Fruit fly (Drosophila melanogaster) whole organism, prepupa: Measurements from ENCODE around the gene RpS20.

Experiments
- Blimp-1 ChIP-seq: fragments of 200-800 bp; sonication (Bioruptor generic); optimal IDR thresholded peaks from 3 replicates; lab custom pipeline; 2017; ENCODE audit warnings: missing biosample characterization, missing genetic modification characterization, mild to moderate bottlenecking, moderate library complexity, missing genetic modification reagents
- CG10631 ChIP-seq: fragments of 200-800 bp; sonication (Bioruptor generic); optimal IDR thresholded peaks from 2 replicates; lab custom pipeline; 2016; ENCODE audit warnings: missing biosample characterization, missing genetic modification characterization
- CG10669 ChIP-seq: fragments of 200-800 bp; sonication (Bioruptor generic); optimal IDR thresholded peaks from 3 replicates; lab custom pipeline; 2018; ENCODE audit warnings: missing biosample characterization, mild to moderate bottlenecking, missing genetic modification characterization, moderate library complexity
- CG11294 ChIP-seq: fragments of 200-800 bp; sonication (Bioruptor generic); IDR thresholded peaks from 2 replicates; pipeline ENCODE4 v1.3.6; 2022; ENCODE audit warnings: missing biosample characterization, missing genetic modification characterization
- CG11762 ChIP-seq: fragments of 200-800 bp; sonication (Bioruptor generic); optimal IDR thresholded peaks from 3 replicates; lab custom pipeline; 2016; ENCODE audit warnings: missing biosample characterization, missing genetic modification characterization; ENCODE audit not compliant: insufficient read depth
- CG11902 ChIP-seq: fragments of 200-800 bp; sonication (Bioruptor generic); optimal IDR thresholded peaks from 3 replicates; lab custom pipeline; 2016; ENCODE audit warnings: missing biosample characterization, missing genetic modification characterization
- CG1621 ChIP-seq: fragments of 200-800 bp; sonication (Bioruptor generic); optimal IDR thresholded peaks from 3 replicates; lab custom pipeline; 2018; ENCODE audit warnings: missing biosample characterization, mild to moderate bottlenecking, missing genetic modification characterization
- CG3032 ChIP-seq: fragments of 200-800 bp; optimal IDR thresholded peaks from 2 replicates; lab custom pipeline; 2019; ENCODE audit warnings: missing biosample characterization, mild to moderate bottlenecking, missing genetic modification characterization, moderate library complexity
- CG31627 ChIP-seq: fragments of 200-800 bp; sonication (Bioruptor generic); optimal IDR thresholded peaks from 3 replicates; lab custom pipeline; 2016; ENCODE audit warnings: missing biosample characterization, missing genetic modification characterization
- CG32006 ChIP-seq: fragments of 200-800 bp; sonication (Bioruptor generic); optimal IDR thresholded peaks from 3 replicates; lab custom pipeline; 2017; ENCODE audit warnings: missing biosample characterization, mild to moderate bottlenecking, missing genetic modification characterization
- CG34406 ChIP-seq: fragments of 200-800 bp; sonication (Bioruptor generic); optimal IDR thresholded peaks from 3 replicates; lab custom pipeline; 2016; ENCODE audit warnings: missing biosample characterization, missing genetic modification characterization
- CG3919 ChIP-seq: fragments of 200-800 bp; sonication (Bioruptor generic); optimal IDR thresholded peaks from 3 replicates; lab custom pipeline; 2016; ENCODE audit warnings: missing biosample characterization, missing genetic modification characterization
- CG4318 ChIP-seq: fragments of 200-800 bp; sonication (Bioruptor generic); optimal IDR thresholded peaks from 3 replicates; lab custom pipeline; 2017; ENCODE audit warnings: missing biosample characterization, mild to moderate bottlenecking, missing genetic modification characterization
- CG6163 ChIP-seq: fragments of 200-800 bp; sonication (Bioruptor generic); IDR thresholded peaks from 3 replicates; pipeline ENCODE4 v1.3.6; 2022; ENCODE audit warnings: missing biosample characterization, missing genetic modification characterization
- CG6276 ChIP-seq: fragments of 200-800 bp; sonication (Bioruptor generic); optimal IDR thresholded peaks from 2 replicates; lab custom pipeline; 2017; ENCODE audit warnings: missing biosample characterization, mild to moderate bottlenecking, missing genetic modification characterization
- CG6792 ChIP-seq: fragments of 200-800 bp; sonication (Bioruptor generic); optimal IDR thresholded peaks from 3 replicates; lab custom pipeline; 2016; ENCODE audit warnings: missing biosample characterization, missing genetic modification characterization
- CG7368 ChIP-seq: fragments of 200-800 bp; sonication (Bioruptor generic); optimal IDR thresholded peaks from 3 replicates; lab custom pipeline; 2016; ENCODE audit warnings: missing biosample characterization, missing genetic modification characterization
- CG8632 ChIP-seq: fragments of 200-800 bp; sonication (Bioruptor generic); optimal IDR thresholded peaks from 3 replicates; lab custom pipeline; 2016; ENCODE audit warnings: missing biosample characterization, missing genetic modification characterization
- CG9139 ChIP-seq: fragments of 200-800 bp; sonication (Bioruptor generic); optimal IDR thresholded peaks from 3 replicates; lab custom pipeline; 2017; ENCODE audit warnings: missing biosample characterization, mild to moderate bottlenecking, missing genetic modification characterization
- Eip78C ChIP-seq: fragments of 200-800 bp; sonication (Bioruptor generic); peaks from one replicate; lab custom pipeline; 2016; ENCODE audit warnings: missing biosample characterization, missing genetic modification characterization
- Eip93F ChIP-seq: fragments of 200-800 bp; sonication (Bioruptor generic); optimal IDR thresholded peaks from 2 replicates; lab custom pipeline; 2016; ENCODE audit warnings: missing biosample characterization, mild to moderate bottlenecking, missing genetic modification characterization
- Ets21C ChIP-seq: fragments of 200-800 bp; sonication (Bioruptor generic); optimal IDR thresholded peaks from 3 replicates; lab custom pipeline; 2016; ENCODE audit warnings: missing biosample characterization, missing genetic modification characterization
- Ets96B ChIP-seq: fragments of 200-800 bp; optimal IDR thresholded peaks from 2 replicates; lab custom pipeline; 2019; ENCODE audit warnings: missing biosample characterization, mild to moderate bottlenecking, missing genetic modification characterization, moderate library complexity
- Hr39 ChIP-seq: fragments of 200-800 bp; sonication (Bioruptor generic); optimal IDR thresholded peaks from 2 replicates; lab custom pipeline; 2016; ENCODE audit warnings: missing biosample characterization, missing genetic modification characterization
- Hr4 ChIP-seq: fragments of 200-800 bp; sonication (Bioruptor generic); optimal IDR thresholded peaks from 3 replicates; lab custom pipeline; 2016; ENCODE audit warnings: missing biosample characterization, missing genetic modification characterization
- OdsH ChIP-seq: fragments of 200-800 bp; sonication (Bioruptor generic); optimal IDR thresholded peaks from 3 replicates; lab custom pipeline; 2016; ENCODE audit warnings: missing biosample characterization, missing genetic modification characterization
- Sox102F ChIP-seq: fragments of 200-800 bp; sonication (Bioruptor generic); optimal IDR thresholded peaks from 2 replicates; lab custom pipeline; 2016; ENCODE audit warnings: missing biosample characterization, mild to moderate bottlenecking, missing genetic modification characterization
- Sox14 ChIP-seq: fragments of 200-800 bp; sonication (Bioruptor generic); optimal IDR thresholded peaks from 3 replicates; lab custom pipeline; 2016; ENCODE audit warnings: missing biosample characterization, missing genetic modification characterization
- Sox15 ChIP-seq: fragments of 200-800 bp; sonication (Bioruptor generic); optimal IDR thresholded peaks from 3 replicates; lab custom pipeline; 2016; ENCODE audit warnings: missing biosample characterization, missing genetic modification characterization
- achi ChIP-seq: fragments of 200-800 bp; sonication (Bioruptor generic); optimal IDR thresholded peaks from 3 replicates; lab custom pipeline; 2016; ENCODE audit warnings: missing biosample characterization, missing genetic modification characterization
- acj6 ChIP-seq: fragments of 200-800 bp; sonication (Bioruptor generic); optimal IDR thresholded peaks from 3 replicates; lab custom pipeline; 2016; ENCODE audit warnings: missing biosample characterization, missing genetic modification characterization
- cyc ChIP-seq: fragments of 200-800 bp; sonication (Bioruptor generic); optimal IDR thresholded peaks from 3 replicates; lab custom pipeline; 2016; ENCODE audit warnings: missing biosample characterization, missing genetic modification characterization
- dsx ChIP-seq: fragments of 200-800 bp; optimal IDR thresholded peaks from 3 replicates; lab custom pipeline; 2019; ENCODE audit warnings: missing biosample characterization, mild to moderate bottlenecking, missing genetic modification characterization, moderate library complexity; ENCODE audit not compliant: poor library complexity, severe bottlenecking
- esn ChIP-seq: fragments of 200-800 bp; sonication (Bioruptor generic); optimal IDR thresholded peaks from 2 replicates; lab custom pipeline; 2016; ENCODE audit warnings: missing biosample characterization, mild to moderate bottlenecking, missing genetic modification characterization, moderate library complexity
- fd59A ChIP-seq: fragments of 200-800 bp; sonication (Bioruptor generic); optimal IDR thresholded peaks from 2 replicates; lab custom pipeline; 2017; ENCODE audit warnings: missing biosample characterization, mild to moderate bottlenecking, missing genetic modification characterization, missing genetic modification reagents
- fd85E ChIP-seq: fragments of 200-800 bp; sonication (Bioruptor generic); optimal IDR thresholded peaks from 3 replicates; lab custom pipeline; 2016; ENCODE audit warnings: missing biosample characterization, missing genetic modification characterization
- fkh ChIP-seq: fragments of 200-800 bp; sonication (Bioruptor generic); optimal IDR thresholded peaks from 3 replicates; lab custom pipeline; 2017; ENCODE audit warnings: missing biosample characterization, mild to moderate bottlenecking, missing genetic modification characterization, moderate library complexity
- lz ChIP-seq: fragments of 200-800 bp; sonication (Bioruptor generic); optimal IDR thresholded peaks from 3 replicates; lab custom pipeline; 2016; ENCODE audit warnings: missing biosample characterization, missing genetic modification characterization
- pdm3 ChIP-seq: fragments of 200-800 bp; sonication (Bioruptor generic); optimal IDR thresholded peaks from 3 replicates; lab custom pipeline; 2016; ENCODE audit warnings: missing biosample characterization, missing genetic modification characterization
- salr ChIP-seq, 2 experiments: fragments of 200-800 bp; sonication (Bioruptor generic); optimal IDR thresholded peaks; 3 replicates each; lab custom pipeline; 2016 to 2018; ENCODE audit warnings: missing biosample characterization in 2 of 2, missing genetic modification characterization in 2 of 2, mild to moderate bottlenecking in 1 of 2
- spab ChIP-seq: fragments of 200-800 bp; sonication (Bioruptor generic); optimal IDR thresholded peaks from 2 replicates; lab custom pipeline; 2017; ENCODE audit warnings: missing biosample characterization, mild to moderate bottlenecking, missing genetic modification characterization, missing genetic modification reagents
- ss ChIP-seq, 2 experiments: fragments of 200-800 bp; sonication (Bioruptor generic); optimal IDR thresholded peaks; 2 replicates in 1 of 2; 3 replicates in 1 of 2; lab custom pipeline; 2017 to 2018; ENCODE audit warnings: mild to moderate bottlenecking in 2 of 2, missing biosample characterization in 2 of 2, missing genetic modification characterization in 2 of 2, moderate library complexity in 1 of 2
- svp ChIP-seq: fragments of 200-800 bp; sonication (Bioruptor generic); peaks from one replicate; lab custom pipeline; 2016; ENCODE audit warnings: missing biosample characterization, missing genetic modification characterization
- topi ChIP-seq: fragments of 200-800 bp; sonication (Bioruptor generic); optimal IDR thresholded peaks from 3 replicates; lab custom pipeline; 2016; ENCODE audit warnings: missing biosample characterization, missing genetic modification characterization

Gene RpS20

dm6 chr3R:20832689-20833524 lies 10.9 kb downstream of the RpS20 start, which contains the start of gene Synd (continued):
- peak; percentile 32; the same call in 1 of the 2 replicates for TF ChIP-seq CG11294 (GFP tag; lab: Robert Waterston, UW)
- peak; percentile 16 for TF ChIP-seq CG1621 (tag; lab: Kevin White, UChicago)
- TF ChIP-seq CG11762 (GFP tag; lab: Kevin White, UChicago) = peak; percentile 38
- TF ChIP-seq OdsH (GFP tag; lab: Kevin White, UChicago) = peak; percentile 43
- peak; percentile 27 for TF ChIP-seq Sox14 (GFP tag; lab: Kevin White, UChicago)
- TF ChIP-seq acj6 (GFP tag; lab: Kevin White, UChicago) = peak; percentile 19
- peak; percentile 42 for TF ChIP-seq esn (GFP tag; lab: Kevin White, UChicago)
- peak; percentile 57 for TF ChIP-seq CG3919 (GFP tag; lab: Kevin White, UChicago)
- no peak for TF ChIP-seq CG4318 (GFP tag; lab: Kevin White, UChicago)
- TF ChIP-seq Eip93F (GFP tag; lab: Kevin White, UChicago) = no peak
- TF ChIP-seq CG32006 (GFP tag; lab: Kevin White, UChicago) = peak; percentile 45
- peak in 1 of 2 experiments; percentile 24 for TF ChIP-seq salr (GFP tag; optimal IDR thresholded peaks at IDR 0.05; lab: Kevin White, UChicago)
- no peak for TF ChIP-seq Ets96B
- peak; percentile 43 for TF ChIP-seq CG6792 (GFP tag; lab: Kevin White, UChicago)
- peak; percentile 39 for TF ChIP-seq CG7368
- TF ChIP-seq Blimp-1 (GFP tag; lab: Kevin White, UChicago) = peak; percentile 9
- TF ChIP-seq dsx (GFP tag; lab: Kevin White, UChicago) = no peak
- TF ChIP-seq, all 60 proteins: peak for 39

dm6 chr3R:20833664-20834063 lies 11.7 kb downstream of the RpS20 start:
- no peak for TF ChIP-seq CG6792 (GFP tag; lab: Kevin White, UChicago)
- TF ChIP-seq CG9139 = no peak
- peak; percentile 28 for TF ChIP-seq Hr39 (GFP tag; lab: Kevin White, UChicago)
- no peak for TF ChIP-seq Blimp-1 (GFP tag; lab: Kevin White, UChicago)
- TF ChIP-seq CG1621 (tag; lab: Kevin White, UChicago) = no peak
- TF ChIP-seq OdsH (GFP tag; lab: Kevin White, UChicago) = peak; percentile 55
- TF ChIP-seq CG34406 (GFP tag; lab: Kevin White, UChicago) = peak; percentile 34
- TF ChIP-seq CG11902 (GFP tag; lab: Kevin White, UChicago) = no peak
- TF ChIP-seq Sox102F (GFP tag; lab: Kevin White, UChicago) = peak; percentile 56
- TF ChIP-seq CG4318 (GFP tag; lab: Kevin White, UChicago) = peak; percentile 25
- peak; percentile 28 for TF ChIP-seq cyc (GFP tag; lab: Kevin White, UChicago)
- no peak for TF ChIP-seq spab
- TF ChIP-seq svp (GFP tag; lab: Kevin White, UChicago) = peak; percentile 80
- TF ChIP-seq achi (GFP tag; lab: Kevin White, UChicago) = peak; percentile 26
- TF ChIP-seq Ets21C (GFP tag; lab: Kevin White, UChicago) = no peak
- TF ChIP-seq CG11762 (GFP tag; lab: Kevin White, UChicago) = no peak
- no peak for TF ChIP-seq CG3032 (tag; lab: Kevin White, UChicago)
- peak in 1 of 2 experiments; percentile 7 for TF ChIP-seq salr (GFP tag; optimal IDR thresholded peaks at IDR 0.05; lab: Kevin White, UChicago)
- TF ChIP-seq fkh = no peak
- TF ChIP-seq ss (GFP tag; optimal IDR thresholded peaks at IDR 0.05; lab: Kevin White, UChicago) = no peak
- peak; percentile 20 for TF ChIP-seq acj6 (GFP tag; lab: Kevin White, UChicago)
- TF ChIP-seq CG6163 (GFP tag; lab: Robert Waterston, UW) = 0 out of 3 replicates have a peak, but pooled peaks have one; percentile 29
- TF ChIP-seq CG6276 = peak; percentile 3
- TF ChIP-seq Eip78C (GFP tag; lab: Kevin White, UChicago) = peak; percentile 85
- TF ChIP-seq Eip93F (GFP tag; lab: Kevin White, UChicago) = peak; percentile 55
- peak; percentile 16 for TF ChIP-seq CG8632
- peak; percentile 34 for TF ChIP-seq CG31627
- TF ChIP-seq Sox15 (GFP tag; lab: Kevin White, UChicago) = no peak
- TF ChIP-seq dsx (GFP tag; lab: Kevin White, UChicago) = no peak
- peak; percentile 37 for TF ChIP-seq CG7368
- TF ChIP-seq CG10631 (GFP tag; lab: Kevin White, UChicago) = peak; percentile 18
- peak; percentile 56 for TF ChIP-seq pdm3 (GFP tag; lab: Kevin White, UChicago)
- peak; percentile 15 for TF ChIP-seq lz (GFP tag; lab: Kevin White, UChicago)
- TF ChIP-seq topi (GFP tag; lab: Kevin White, UChicago) = peak; percentile 6
- TF ChIP-seq fd85E = no peak
- peak; percentile 28 for TF ChIP-seq CG10669 (GFP tag; lab: Kevin White, UChicago)
- no peak for TF ChIP-seq CG11294 (GFP tag; lab: Robert Waterston, UW)
- no peak for TF ChIP-seq fd59A
- peak; percentile 67 for TF ChIP-seq CG32006 (GFP tag; lab: Kevin White, UChicago)
- peak; percentile 59 for TF ChIP-seq Hr4 (GFP tag; lab: Kevin White, UChicago)
